Fruit fly (Drosophila melanogaster): ENCODE data around the gene Nup205.
A peak's percentile ranks its signal among the peaks of the same experiment; 100 is the strongest.

The Nup205 gene

dm6 chrX:19889128-19889756 is 37.2 kb downstream of the Nup205 start (continued):
- TF ChIP-seq H15 (GFP tag; IDR thresholded peaks at IDR 0.05) (peak; percentile 67; the same call in 2 of the 3 replicates), CG12219 (GFP tag; optimal IDR thresholded peaks at IDR 0.05) (peak; percentile 79), bab2 (GFP tag; optimal IDR thresholded peaks at IDR 0.05) (peak; percentile 84), CG8924 (tag; optimal IDR thresholded peaks at IDR 0.05) (peak; percentile 87), nmo (GFP tag; optimal IDR thresholded peaks at IDR 0.05) (peak; percentile 78), slbo (GFP tag; IDR thresholded peaks at IDR 0.05) (peak; percentile 92), ems (GFP tag; optimal IDR thresholded peaks at IDR 0.05) (peak; percentile 89), CG6683 (GFP tag; optimal IDR thresholded peaks at IDR 0.05) (peak; percentile 58), chn (GFP tag; optimal IDR thresholded peaks at IDR 0.05) (peak; percentile 91), kay (GFP tag; optimal IDR thresholded peaks at IDR 0.05) (peak; percentile 35), onecut (GFP tag; IDR thresholded peaks at IDR 0.05) (peak; percentile 75), ttk (GFP tag; IDR thresholded peaks at IDR 0.05) (peak; percentile 80), unpg (GFP tag; optimal IDR thresholded peaks at IDR 0.05) (peak; percentile 84), CG7987 (GFP tag; optimal IDR thresholded peaks at IDR 0.05) (peak; percentile 67), pzg (GFP tag; optimal IDR thresholded peaks at IDR 0.05) (no peak), CG13894 (tag; optimal IDR thresholded peaks at IDR 0.05) (peak; percentile 77), CG4617 (GFP tag; optimal IDR thresholded peaks at IDR 0.05; ENCODE audit: borderline replicate concordance) (peak; percentile 56), CG2199 (GFP tag; IDR thresholded peaks at IDR 0.05) (peak; percentile 37; the same call in 1 of the 3 replicates), CG3847 (GFP tag; IDR thresholded peaks at IDR 0.05) (peak; percentile 79), CG18476 (GFP tag; optimal IDR thresholded peaks at IDR 0.05) (peak; percentile 63), CG11560 (tag; IDR thresholded peaks at IDR 0.05) (peak; percentile 62; the same call in 2 of the 3 replicates), tio (GFP tag; optimal IDR thresholded peaks at IDR 0.05) (peak; percentile 77), CG10431 (GFP tag; optimal IDR thresholded peaks at IDR 0.05) (no peak), CG14860 (GFP tag; IDR thresholded peaks at IDR 0.05; ENCODE audit: partially characterized antibody) (no peak), CG13296 (GFP tag; optimal IDR thresholded peaks at IDR 0.05) (peak; percentile 67), CG10321 (GFP tag; IDR thresholded peaks at IDR 0.05) (peak; percentile 51; the same call in 1 of the 2 replicates), CG2678 (tag; optimal IDR thresholded peaks at IDR 0.05) (peak; percentile 87), CG6689 (GFP tag; IDR thresholded peaks at IDR 0.05) (peak; percentile 69), CG10543 (GFP tag; optimal IDR thresholded peaks at IDR 0.05) (peak; percentile 18), tna (GFP tag; IDR thresholded peaks at IDR 0.05; ENCODE audit: partially characterized antibody) (no peak), CG8281 (tag; optimal IDR thresholded peaks at IDR 0.05) (peak; percentile 56), ERR (GFP tag; optimal IDR thresholded peaks at IDR 0.05) (peak; percentile 84), NC2α (GFP tag; optimal IDR thresholded peaks at IDR 0.05) (peak; percentile 70), Hr3 (GFP tag; optimal IDR thresholded peaks at IDR 0.05) (peak; percentile 85), zf30C (GFP tag; optimal IDR thresholded peaks at IDR 0.05) (peak; percentile 94), CG14441 (GFP tag; IDR thresholded peaks at IDR 0.05) (peak; percentile 82), pros (GFP tag; optimal IDR thresholded peaks at IDR 0.05) (peak; percentile 67), az2 (GFP tag; optimal IDR thresholded peaks at IDR 0.05) (peak; percentile 85), NC2β (GFP tag; optimal IDR thresholded peaks at IDR 0.05) (peak; percentile 87), Dip2 (GFP tag; IDR thresholded peaks at IDR 0.05) (no peak), bsh (GFP tag; optimal IDR thresholded peaks at IDR 0.05) (peak in 1 of 2 experiments; percentile 85), CG9437 (GFP tag; optimal IDR thresholded peaks at IDR 0.05) (peak; percentile 53), Lhr (GFP tag; optimal IDR thresholded peaks at IDR 0.05) (peak; percentile 48), crp (GFP tag; optimal IDR thresholded peaks at IDR 0.05) (peak in 1 of 2 experiments; percentile 41), jing (GFP tag; optimal IDR thresholded peaks at IDR 0.05) (peak; percentile 81), hb (GFP tag; IDR thresholded peaks at IDR 0.05; ENCODE audit: partially characterized antibody) (no peak), hbn (GFP tag; IDR thresholded peaks at IDR 0.05; ENCODE audit: partially characterized antibody) (no peak), bbx (GFP tag; IDR thresholded peaks at IDR 0.05; ENCODE audit: partially characterized antibody) (no peak)

All from whole organism, embryonic.